Fruit fly (Drosophila melanogaster) Kc167 (cell line): Measurements from ENCODE around the gene CG32856.

Source experiments
- Myc ChIP-seq: fragments of >200 bp; optimal IDR thresholded peaks from 2 replicates; lab custom pipeline; 2017; ENCODE audit warnings: missing external identifiers
- Sin3A ChIP-seq: fragments of >200 bp; optimal IDR thresholded peaks from 2 replicates; lab custom pipeline; 2018; ENCODE audit warnings: missing external identifiers
- h ChIP-seq: fragments of >200 bp; optimal IDR thresholded peaks from 3 replicates; lab custom pipeline; 2018; ENCODE audit warnings: missing external identifiers
- insv ChIP-seq: fragments of >200 bp; optimal IDR thresholded peaks from 3 replicates; lab custom pipeline; 2018; ENCODE audit warnings: missing external identifiers
- psq ChIP-seq: fragments of >200 bp; optimal IDR thresholded peaks from 2 replicates; lab custom pipeline; 2017; ENCODE audit warnings: missing external identifiers
- ttk ChIP-seq: sonication (Bioruptor generic); optimal IDR thresholded peaks from 2 replicates; lab custom pipeline; 2017; ENCODE audit warnings: missing external identifiers

CG32856 gene

dm6 chr3R:15933609-15934232 is 31.4 kb downstream of the CG32856 start, which contains the start of the genes CG5478 and blp:
Gene CG5478, minus strand, starts transcription at chr3R:15933734.
Gene blp, plus strand, starts transcription at chr3R:15933847.
- TF ChIP-seq ttk (lab: Kevin White, UChicago) (no peak), Sin3A (lab: Kevin White, UChicago) (no peak), psq (lab: Kevin White, UChicago) (no peak), h (lab: Kevin White, UChicago) (no peak), insv (no peak), Myc (lab: Kevin White, UChicago) (no peak)

- TF ChIP-seq psq (lab: Kevin White, UChicago): no peak
- no peak for TF ChIP-seq Myc (lab: Kevin White, UChicago)
- TF ChIP-seq Sin3A (lab: Kevin White, UChicago): no peak
Observed at dm6 chr3R:15930050-15930449, 35.1 kb downstream of the CG32856 start.

- TF ChIP-seq h (lab: Kevin White, UChicago) (no peak), Myc (lab: Kevin White, UChicago) (no peak), Sin3A (lab: Kevin White, UChicago) (no peak), ttk (lab: Kevin White, UChicago) (no peak), psq (lab: Kevin White, UChicago) (no peak), insv (no peak)
Observed at dm6 chr3R:15928127-15928526, 37.0 kb downstream of the CG32856 start.

dm6 chr3R:15927172-15927571 is 38.0 kb downstream of the CG32856 start:
- TF ChIP-seq Myc (lab: Kevin White, UChicago): no peak
- no peak for TF ChIP-seq insv
- TF ChIP-seq Sin3A (lab: Kevin White, UChicago): no peak
- no peak for TF ChIP-seq psq (lab: Kevin White, UChicago)
- TF ChIP-seq ttk (lab: Kevin White, UChicago): no peak
- no peak for TF ChIP-seq h (lab: Kevin White, UChicago)

- TF ChIP-seq psq (lab: Kevin White, UChicago) (no peak), h (lab: Kevin White, UChicago) (no peak), ttk (lab: Kevin White, UChicago) (no peak), Sin3A (lab: Kevin White, UChicago) (no peak), insv (no peak), Myc (lab: Kevin White, UChicago) (no peak)
Observed at dm6 chr3R:15925939-15926338, 39.2 kb downstream of the CG32856 start.

dm6 chr3R:15925329-15925728 is 39.8 kb downstream of the CG32856 start, which contains the start of gene CG34276:
Gene CG34276, plus strand, starts transcription at chr3R:15925629.
- TF ChIP-seq Sin3A (lab: Kevin White, UChicago): no peak
- no peak for TF ChIP-seq ttk (lab: Kevin White, UChicago)
- TF ChIP-seq insv: no peak
- no peak for TF ChIP-seq Myc (lab: Kevin White, UChicago)
- TF ChIP-seq psq (lab: Kevin White, UChicago): no peak
- TF ChIP-seq h (lab: Kevin White, UChicago): no peak

- TF ChIP-seq insv (no peak), Myc (lab: Kevin White, UChicago) (no peak), ttk (lab: Kevin White, UChicago) (no peak), Sin3A (lab: Kevin White, UChicago) (no peak), psq (lab: Kevin White, UChicago) (no peak), h (lab: Kevin White, UChicago) (no peak)
Observed at dm6 chr3R:15922622-15923574, 42.3 kb downstream of the CG32856 start.

- TF ChIP-seq insv: no peak
- no peak for TF ChIP-seq Myc (lab: Kevin White, UChicago)
- TF ChIP-seq h (lab: Kevin White, UChicago): no peak
- no peak for TF ChIP-seq ttk (lab: Kevin White, UChicago)
- TF ChIP-seq Sin3A (lab: Kevin White, UChicago): no peak
- no peak for TF ChIP-seq psq (lab: Kevin White, UChicago)
Observed at dm6 chr3R:15921747-15922146, 43.4 kb downstream of the CG32856 start.

- TF ChIP-seq psq (lab: Kevin White, UChicago): no peak
- no peak for TF ChIP-seq ttk (lab: Kevin White, UChicago)
- TF ChIP-seq h (lab: Kevin White, UChicago): no peak
- no peak for TF ChIP-seq insv
- TF ChIP-seq Myc (lab: Kevin White, UChicago): no peak
- no peak for TF ChIP-seq Sin3A (lab: Kevin White, UChicago)
Observed at dm6 chr3R:15920751-15921156, 44.4 kb downstream of the CG32856 start, which contains the start of gene Fbxl7. Gene Fbxl7, plus strand, starts transcription at chr3R:15920898.

dm6 chr3R:15920229-15920533 is 45.0 kb downstream of the CG32856 start:
- no peak for TF ChIP-seq h (lab: Kevin White, UChicago)
- TF ChIP-seq Sin3A (lab: Kevin White, UChicago): no peak
- TF ChIP-seq psq (lab: Kevin White, UChicago): no peak
- no peak for TF ChIP-seq ttk (lab: Kevin White, UChicago)
- no peak for TF ChIP-seq insv
- no peak for TF ChIP-seq Myc (lab: Kevin White, UChicago)

- no peak for TF ChIP-seq Myc (lab: Kevin White, UChicago)
- no peak for TF ChIP-seq h (lab: Kevin White, UChicago)
- TF ChIP-seq psq (lab: Kevin White, UChicago): no peak
- no peak for TF ChIP-seq insv
- TF ChIP-seq ttk (lab: Kevin White, UChicago): no peak
- no peak for TF ChIP-seq Sin3A (lab: Kevin White, UChicago)
Observed at dm6 chr3R:15919367-15920228, 45.6 kb downstream of the CG32856 start.
